Worm (Caenorhabditis elegans) whole organism, L1 larva: ENCODE data around the gene str-211.

Experiments
- lin-39 ChIP-seq: fragments of 150-350 bp; optimal IDR thresholded peaks from 2 replicates; lab custom pipeline; 2014; ENCODE audit warnings: missing biosample characterization, missing genetic modification reagents, missing genetic modification characterization
- mep-1 ChIP-seq: fragments of 150-350 bp; optimal IDR thresholded peaks from 2 replicates; lab custom pipeline; 2014; ENCODE audit warnings: missing biosample characterization, missing genetic modification characterization
- nhr-20 ChIP-seq: sonication (generic microtip); optimal IDR thresholded peaks from 2 replicates; lab custom pipeline; 2016; ENCODE audit warnings: mild to moderate bottlenecking, missing genetic modification characterization, missing compliant biosample characterization
- nhr-237 ChIP-seq: fragments of 150-350 bp; optimal IDR thresholded peaks from 2 replicates; lab custom pipeline; 2014; ENCODE audit warnings: missing biosample characterization, missing genetic modification characterization
- pqm-1 ChIP-seq: sonication (generic microtip); optimal IDR thresholded peaks from 3 replicates; lab custom pipeline; 2017; ENCODE audit warnings: missing biosample characterization, missing genetic modification characterization
- skn-1 ChIP-seq: fragments of 150-350 bp; optimal IDR thresholded peaks from 2 replicates; lab custom pipeline; 2014; ENCODE audit warnings: missing biosample characterization, missing genetic modification characterization
- unc-130 ChIP-seq: fragments of 150-350 bp; optimal IDR thresholded peaks from 2 replicates; lab custom pipeline; 2017; ENCODE audit warnings: missing biosample characterization, missing genetic modification characterization, inconsistent platforms
- unc-62 ChIP-seq: fragments of 150-350 bp; optimal IDR thresholded peaks from 2 replicates; lab custom pipeline; 2014; ENCODE audit warnings: missing biosample characterization, missing genetic modification reagents, missing genetic modification characterization
- unc-86 ChIP-seq: sonication (generic microtip); optimal IDR thresholded peaks from 2 replicates; lab custom pipeline; 2016; ENCODE audit warnings: missing genetic modification characterization, missing compliant biosample characterization
- zag-1 ChIP-seq: fragments of 150-350 bp; optimal IDR thresholded peaks from 2 replicates; lab custom pipeline; 2014; ENCODE audit warnings: missing biosample characterization, missing genetic modification characterization

- no peak for TF ChIP-seq unc-86 (tag; lab: Kevin White, UChicago)
- no peak for TF ChIP-seq pqm-1 (tag; lab: Kevin White, UChicago)
- TF ChIP-seq skn-1 (tag; lab: Kevin White, UChicago), result no peak
- TF ChIP-seq mep-1 (tag; lab: Kevin White, UChicago), result no peak
- TF ChIP-seq lin-39 (tag; lab: Kevin White, UChicago), result no peak
- no peak for TF ChIP-seq zag-1
- TF ChIP-seq unc-62 (GFP tag; lab: Kevin White, UChicago), result no peak
- no peak for TF ChIP-seq nhr-20 (tag; lab: Kevin White, UChicago)
- TF ChIP-seq nhr-237, result no peak
- TF ChIP-seq unc-130 (tag; lab: Kevin White, UChicago), result no peak
Observed at ce11 chrV:4964020-4964635, 20.0 kb upstream of the str-211 start.
